Worm (Caenorhabditis elegans) whole organism, L4 larva: Measurements from ENCODE around the gene mop-25.2.

Source experiments
- D1046.2 ChIP-seq: fragments of 200-800 bp; sonication (Bioruptor generic); IDR thresholded peaks from 2 replicates; pipeline ENCODE4 v1.3.6; 2022; ENCODE audit warnings: missing genetic modification characterization, missing compliant biosample characterization
- T20F7.1 ChIP-seq: fragments of 200-800 bp; sonication (Bioruptor generic); optimal IDR thresholded peaks from 2 replicates; lab custom pipeline; 2018; ENCODE audit warnings: mild to moderate bottlenecking, missing genetic modification characterization, missing compliant biosample characterization
- Y48G9A.11 ChIP-seq: fragments of 200-800 bp; sonication (Bioruptor generic); IDR thresholded peaks from 2 replicates; pipeline ENCODE4 v1.3.6; 2022; ENCODE audit warnings: missing genetic modification reagents, missing genetic modification characterization, missing compliant biosample characterization
- Y5F2A.4 ChIP-seq: fragments of 200-800 bp; sonication (Bioruptor generic); optimal IDR thresholded peaks from 2 replicates; lab custom pipeline; 2018; ENCODE audit warnings: mild to moderate bottlenecking, missing genetic modification characterization, missing compliant biosample characterization
- ZK337.2 ChIP-seq: fragments of 200-800 bp; sonication (Bioruptor generic); IDR thresholded peaks from 2 replicates; pipeline ENCODE4 v1.3.6; 2022; ENCODE audit warnings: missing genetic modification reagents, missing genetic modification characterization, missing compliant biosample characterization
- aha-1 ChIP-seq: fragments of 150-350 bp; peaks from one replicate; lab custom pipeline; 2014; ENCODE audit warnings: missing biosample characterization, missing genetic modification characterization
- attf-4 ChIP-seq: sonication (generic microtip); optimal IDR thresholded peaks from 3 replicates; lab custom pipeline; 2017; ENCODE audit warnings: missing biosample characterization, missing genetic modification characterization
- ceh-32 ChIP-seq: sonication (generic microtip); optimal IDR thresholded peaks from 2 replicates; lab custom pipeline; 2016; ENCODE audit warnings: mild to moderate bottlenecking, missing genetic modification characterization, missing compliant biosample characterization; ENCODE audit not compliant: poor library complexity
- ceh-82 ChIP-seq: sonication (generic microtip); optimal IDR thresholded peaks from 2 replicates; lab custom pipeline; 2017; ENCODE audit warnings: missing biosample characterization, missing genetic modification characterization
- cey-2 ChIP-seq: sonication (generic microtip); optimal IDR thresholded peaks from 3 replicates; lab custom pipeline; 2017; ENCODE audit warnings: missing genetic modification characterization, mild to moderate bottlenecking, missing compliant biosample characterization, antibody characterized with exemption, borderline replicate concordance; ENCODE audit not compliant: insufficient read depth
- daf-12 ChIP-seq: fragments of 150-350 bp; optimal IDR thresholded peaks from 2 replicates; lab custom pipeline; 2014; ENCODE audit warnings: missing biosample characterization, missing genetic modification reagents, missing genetic modification characterization
- daf-16 ChIP-seq, 3 experiments: sonication (generic microtip); optimal IDR thresholded peaks; 2 replicates each; lab custom pipeline; 2016 to 2017; ENCODE audit warnings: missing genetic modification characterization in 3 of 3, missing genetic modification reagents in 3 of 3, mild to moderate bottlenecking in 2 of 3, missing compliant biosample characterization in 2 of 3, missing biosample characterization in 1 of 3, moderate library complexity in 1 of 3
- dmd-6 ChIP-seq: fragments of 200-800 bp; sonication (Bioruptor generic); IDR thresholded peaks from 2 replicates; pipeline ENCODE4 v1.3.6; 2022; ENCODE audit warnings: missing genetic modification reagents, missing genetic modification characterization, missing compliant biosample characterization
- dmd-9 ChIP-seq: fragments of 200-800 bp; sonication (Bioruptor generic); IDR thresholded peaks from 2 replicates; pipeline ENCODE4 v1.3.6; 2022; ENCODE audit warnings: missing genetic modification reagents, missing genetic modification characterization, missing compliant biosample characterization
- dpl-1 ChIP-seq: fragments of 150-350 bp; optimal IDR thresholded peaks from 2 replicates; lab custom pipeline; 2014; ENCODE audit warnings: missing biosample characterization, missing genetic modification reagents, missing genetic modification characterization
- dve-1 ChIP-seq: sonication (generic microtip); optimal IDR thresholded peaks from 2 replicates; lab custom pipeline; 2017; ENCODE audit warnings: antibody characterized with exemption, mild to moderate bottlenecking, missing genetic modification characterization, missing compliant biosample characterization; ENCODE audit not compliant: insufficient read depth
- egl-27 ChIP-seq: sonication (generic microtip); optimal IDR thresholded peaks from 3 replicates; lab custom pipeline; 2017; ENCODE audit warnings: missing biosample characterization, missing genetic modification reagents, missing genetic modification characterization
- fkh-10 ChIP-seq: fragments of 150-350 bp; optimal IDR thresholded peaks from 2 replicates; lab custom pipeline; 2014; ENCODE audit warnings: missing biosample characterization, missing genetic modification reagents, missing genetic modification characterization
- hif-1 ChIP-seq, 2 experiments: sonication (generic microtip); optimal IDR thresholded peaks; 2 replicates each; lab custom pipeline; 2016 to 2017; ENCODE audit warnings: missing compliant biosample characterization in 2 of 2, missing genetic modification characterization in 2 of 2, missing genetic modification reagents in 2 of 2, missing genotype in 2 of 2, mild to moderate bottlenecking in 1 of 2
- hlh-11 ChIP-seq: fragments of 200-800 bp; sonication (Bioruptor generic); optimal IDR thresholded peaks from 2 replicates; lab custom pipeline; 2018; ENCODE audit warnings: mild to moderate bottlenecking, missing genetic modification characterization, missing compliant biosample characterization
- hlh-30 ChIP-seq: sonication (generic microtip); optimal IDR thresholded peaks from 2 replicates; lab custom pipeline; 2017; ENCODE audit warnings: antibody characterized with exemption, mild to moderate bottlenecking, missing genetic modification characterization, missing compliant biosample characterization; ENCODE audit not compliant: insufficient read depth
- jun-1 ChIP-seq: fragments of 150-350 bp; optimal IDR thresholded peaks from 2 replicates; lab custom pipeline; 2014; ENCODE audit warnings: missing biosample characterization, missing genetic modification reagents, missing genetic modification characterization
- lin-13 ChIP-seq: fragments of 150-350 bp; optimal IDR thresholded peaks from 2 replicates; lab custom pipeline; 2014; ENCODE audit warnings: missing biosample characterization, missing genetic modification reagents, missing genetic modification characterization
- lir-3 ChIP-seq: sonication (generic microtip); optimal IDR thresholded peaks from 2 replicates; lab custom pipeline; 2016; ENCODE audit warnings: mild to moderate bottlenecking, missing genetic modification characterization, missing compliant biosample characterization
- madf-5 ChIP-seq, 2 experiments: fragments of 200-800 bp; sonication (Bioruptor generic); IDR thresholded peaks; 2 replicates each; pipeline ENCODE4 v1.3.6; 2022; ENCODE audit warnings: missing compliant biosample characterization in 2 of 2, missing genetic modification characterization in 2 of 2
- nhr-11 ChIP-seq: fragments of 150-350 bp; optimal IDR thresholded peaks from 2 replicates; lab custom pipeline; 2014; ENCODE audit warnings: missing biosample characterization, missing genetic modification characterization
- nhr-111 ChIP-seq: fragments of 200-800 bp; sonication (Bioruptor generic); optimal IDR thresholded peaks from 2 replicates; lab custom pipeline; 2018; ENCODE audit warnings: mild to moderate bottlenecking, missing genetic modification characterization, missing compliant biosample characterization
- nhr-28 ChIP-seq: fragments of 150-350 bp; optimal IDR thresholded peaks from 2 replicates; lab custom pipeline; 2014; ENCODE audit warnings: missing biosample characterization, missing genetic modification characterization
- nhr-42 ChIP-seq: fragments of 200-800 bp; sonication (Bioruptor generic); IDR thresholded peaks from 2 replicates; pipeline ENCODE4 v1.3.6; 2022; ENCODE audit warnings: missing genetic modification characterization, missing compliant biosample characterization
- nhr-48 ChIP-seq: sonication (generic microtip); optimal IDR thresholded peaks from 2 replicates; lab custom pipeline; 2016; ENCODE audit warnings: mild to moderate bottlenecking, missing genetic modification characterization, missing compliant biosample characterization
- pqm-1 ChIP-seq: sonication (generic microtip); optimal IDR thresholded peaks from 2 replicates; lab custom pipeline; 2017; ENCODE audit warnings: missing biosample characterization, missing genetic modification characterization
- sdz-12 ChIP-seq: fragments of 200-800 bp; sonication (Bioruptor generic); optimal IDR thresholded peaks from 2 replicates; lab custom pipeline; 2018; ENCODE audit warnings: mild to moderate bottlenecking, missing genetic modification characterization, missing compliant biosample characterization
- spr-3 ChIP-seq: fragments of 200-800 bp; sonication (Bioruptor generic); optimal IDR thresholded peaks from 2 replicates; lab custom pipeline; 2018; ENCODE audit warnings: mild to moderate bottlenecking, missing genetic modification characterization, missing compliant biosample characterization
- tag-97 ChIP-seq: fragments of 200-800 bp; sonication (Bioruptor generic); IDR thresholded peaks from 2 replicates; pipeline ENCODE4 v1.3.6; 2022; ENCODE audit warnings: missing genetic modification characterization, missing compliant biosample characterization
- tra-1 ChIP-seq: fragments of 200-800 bp; sonication (Bioruptor generic); IDR thresholded peaks from 2 replicates; pipeline ENCODE4 v1.3.6; 2022; ENCODE audit warnings: missing genetic modification reagents, missing genetic modification characterization, missing compliant biosample characterization
- unc-130 ChIP-seq: sonication (generic microtip); optimal IDR thresholded peaks from 2 replicates; lab custom pipeline; 2016; ENCODE audit warnings: missing genetic modification reagents, missing genetic modification characterization, missing compliant biosample characterization
- unc-39 ChIP-seq: sonication (generic microtip); optimal IDR thresholded peaks from 2 replicates; lab custom pipeline; 2017; ENCODE audit warnings: missing biosample characterization, missing genetic modification characterization
- unc-62 ChIP-seq, 3 experiments: fragments of 150-350 bp in 1 of 3; sonication (generic microtip); optimal IDR thresholded peaks in 2 of 3; peaks in 1 of 3; 1 replicate in 1 of 3; 2 replicates in 2 of 3; lab custom pipeline; 2014 to 2017; ENCODE audit warnings: missing biosample characterization in 3 of 3, missing genetic modification characterization in 3 of 3, missing genetic modification reagents in 3 of 3, missing genotype in 1 of 3
- vab-7 ChIP-seq: fragments of 200-800 bp; sonication (Bioruptor generic); IDR thresholded peaks from 2 replicates; pipeline ENCODE4 v1.3.6; 2022; ENCODE audit warnings: missing genetic modification reagents, missing genetic modification characterization, missing compliant biosample characterization
- ztf-11 ChIP-seq: fragments of 150-350 bp; optimal IDR thresholded peaks from 2 replicates; lab custom pipeline; 2014; ENCODE audit warnings: missing biosample characterization, missing genetic modification characterization

The mop-25.2 gene

ce11 chrII:9667382-9667781, 36.1 kb downstream of the mop-25.2 start, which contains the start of gene ZK1320.11:
Gene ZK1320.11, plus strand, starts transcription at chrII:9667624.
- TF ChIP-seq T20F7.1 (GFP tag; lab: Kevin White, UChicago) (peak; percentile 46), daf-16 (GFP tag; optimal IDR thresholded peaks at IDR 0.05; lab: Kevin White, UChicago) (no peak), daf-16 (tag; optimal IDR thresholded peaks at IDR 0.05; lab: Kevin White, UChicago) (peak; percentile 42), D1046.2 (GFP tag; lab: Robert Waterston, UW) (no peak), nhr-111 (GFP tag; lab: Kevin White, UChicago) (no peak)

- TF ChIP-seq nhr-11 (no peak), pqm-1 (tag; lab: Kevin White, UChicago) (no peak), jun-1 (tag; lab: Kevin White, UChicago) (no peak), dmd-9 (no peak), ceh-82 (tag; lab: Kevin White, UChicago) (no peak), cey-2 (tag; lab: Kevin White, UChicago) (no peak), egl-27 (tag; lab: Kevin White, UChicago) (no peak), hlh-11 (tag; lab: Kevin White, UChicago) (no peak), madf-5 (GFP tag; IDR thresholded peaks at IDR 0.05; lab: Robert Waterston, UW) (no peak), hlh-30 (no peak), dve-1 (tag; lab: Kevin White, UChicago) (no peak), lin-13 (GFP tag; lab: Kevin White, UChicago) (no peak), sdz-12 (no peak)
These were observed 37.9 kb downstream of the mop-25.2 start, which contains the start of gene ZK1320.5 for ce11 chrII:9665577-9665976. Gene ZK1320.5, minus strand, starts transcription at chrII:9665677.

- TF ChIP-seq nhr-28 (tag; lab: Kevin White, UChicago) (peak; percentile 53), attf-4 (tag; lab: Kevin White, UChicago) (no peak), pqm-1 (tag; lab: Kevin White, UChicago) (no peak)
- TF ChIP-seq, all 104 proteins: peak for 1
These were observed 40.7 kb downstream of the mop-25.2 start, which contains the start of gene cyp-13A10 for ce11 chrII:9662797-9663196. Gene cyp-13A10, minus strand, starts transcription at chrII:9662884.

- peak; percentile 95 for TF ChIP-seq aha-1 (tag; lab: Kevin White, UChicago)
- no peak for TF ChIP-seq unc-130 (GFP tag; lab: Kevin White, UChicago)
- no peak for TF ChIP-seq vab-7 (GFP tag; lab: Robert Waterston, UW)
These were observed 41.3 kb downstream of the mop-25.2 start for ce11 chrII:9662160-9662559.

ce11 chrII:9660379-9660778, 43.1 kb downstream of the mop-25.2 start, which contains the start of gene ZK1320.3:
Gene ZK1320.3, minus strand, starts transcription at chrII:9660419.
- no peak for TF ChIP-seq cey-2 (tag; lab: Kevin White, UChicago)
- no peak for TF ChIP-seq fkh-10 (GFP tag; lab: Kevin White, UChicago)
- TF ChIP-seq daf-12 (tag; lab: Kevin White, UChicago) = no peak
- TF ChIP-seq dpl-1 (GFP tag; lab: Kevin White, UChicago) = no peak
- no peak for TF ChIP-seq nhr-42 (GFP tag; lab: Robert Waterston, UW)
- no peak for TF ChIP-seq ZK337.2
- peak; percentile 58 for TF ChIP-seq dve-1 (tag; lab: Kevin White, UChicago)
- TF ChIP-seq daf-16 (GFP tag; optimal IDR thresholded peaks at IDR 0.05; lab: Kevin White, UChicago) = no peak
- TF ChIP-seq daf-16 (tag; optimal IDR thresholded peaks at IDR 0.05; lab: Kevin White, UChicago) = peak; percentile 71
- no peak for TF ChIP-seq egl-27 (tag; lab: Kevin White, UChicago)
- no peak for TF ChIP-seq tag-97 (GFP tag; lab: Robert Waterston, UW)
- no peak for TF ChIP-seq hlh-30
- TF ChIP-seq lir-3 (tag; lab: Kevin White, UChicago) = no peak
- TF ChIP-seq unc-62 (GFP tag; optimal IDR thresholded peaks at IDR 0.05 in 1 of 2; lab: Kevin White, UChicago) = peak in 1 of 2 experiments; percentile 94
- TF ChIP-seq unc-62 (tag; optimal IDR thresholded peaks at IDR 0.05; lab: Kevin White, UChicago) = no peak
- TF ChIP-seq Y5F2A.4 (GFP tag; lab: Kevin White, UChicago) = no peak
- no peak for TF ChIP-seq ztf-11 (tag; lab: Kevin White, UChicago)
- TF ChIP-seq hif-1 (tag; optimal IDR thresholded peaks at IDR 0.05; lab: Kevin White, UChicago) = no peak
- no peak for TF ChIP-seq Y48G9A.11 (GFP tag; lab: Robert Waterston, UW)
- TF ChIP-seq nhr-48 (tag; lab: Kevin White, UChicago) = no peak
- no peak for TF ChIP-seq unc-39 (tag; lab: Kevin White, UChicago)
- no peak for TF ChIP-seq ceh-82 (tag; lab: Kevin White, UChicago)
- no peak for TF ChIP-seq sdz-12
- peak; percentile 45 for TF ChIP-seq nhr-28 (tag; lab: Kevin White, UChicago)
- no peak for TF ChIP-seq aha-1 (tag; lab: Kevin White, UChicago)
- TF ChIP-seq tra-1 = no peak
- TF ChIP-seq dmd-6 = peak; percentile 64
- TF ChIP-seq spr-3 = no peak
- TF ChIP-seq ceh-32 (tag; lab: Kevin White, UChicago) = no peak
- no peak for TF ChIP-seq nhr-11
